Worm (Caenorhabditis elegans): ENCODE measurements around the gene clec-59.
"Not testable (repeated sequence)": the region's sequence is repeated elsewhere in the genome, so short reads cannot be mapped to it uniquely, and the experiment has no call there.

DNA sequence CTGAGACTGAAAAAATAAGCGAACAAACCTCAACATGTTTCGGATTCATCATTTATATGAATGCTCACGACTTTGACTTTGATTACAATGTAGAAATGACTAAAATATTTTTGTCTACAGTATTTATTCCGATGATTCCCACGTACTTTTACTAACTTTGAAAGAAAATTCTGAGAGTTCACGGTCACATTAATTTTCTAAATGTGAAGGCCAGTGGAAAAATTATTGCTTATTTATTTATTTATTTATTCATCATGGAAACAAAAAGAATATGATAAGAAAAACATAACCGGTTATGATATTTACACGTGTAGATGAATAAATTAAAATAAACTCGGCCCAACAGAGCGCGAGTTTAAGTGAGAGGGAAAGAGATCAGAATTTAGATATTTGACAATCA, 13.8 kb upstream of the clec-59 start, which contains the start of gene ZK666.8:
- not testable (repeated sequence) for TF ChIP-seq flt-1 (GFP tag; IDR thresholded peaks at IDR 0.05); ama-1 (optimal IDR thresholded peaks at IDR 0.05); aly-1 (tag; optimal IDR thresholded peaks at IDR 0.05); F13C5.2 (tag; optimal IDR thresholded peaks at IDR 0.05); hmg-4 (GFP tag; optimal IDR thresholded peaks at IDR 0.05); ceh-36 (tag; optimal IDR thresholded peaks at IDR 0.05); ceh-13 (GFP tag; optimal IDR thresholded peaks at IDR 0.05); B0310.2 (tag; optimal IDR thresholded peaks at IDR 0.05)
